Worm (Caenorhabditis elegans) whole organism, mixed stage, embryonic: ENCODE measurements around the gene madf-5.

Experiments used
- M03D4.4 ChIP-seq: sonication (generic microtip); optimal IDR thresholded peaks from 2 replicates; lab custom pipeline; 2017; ENCODE audit warnings: mild to moderate bottlenecking, missing genetic modification characterization, missing compliant biosample characterization
- bed-3 ChIP-seq: fragments of 200-800 bp; sonication (Bioruptor generic); optimal IDR thresholded peaks from 3 replicates; lab custom pipeline; 2018; ENCODE audit warnings: mild to moderate bottlenecking, missing genetic modification characterization, moderate library complexity, missing compliant biosample characterization
- ceh-39 ChIP-seq: fragments of 150-350 bp; optimal IDR thresholded peaks from 2 replicates; lab custom pipeline; 2014; ENCODE audit warnings: missing biosample characterization, missing genetic modification characterization
- ceh-43 ChIP-seq: fragments of 200-800 bp; sonication (Bioruptor generic); optimal IDR thresholded peaks from 2 replicates; lab custom pipeline; 2018; ENCODE audit warnings: mild to moderate bottlenecking, missing genetic modification characterization, moderate library complexity, missing compliant biosample characterization
- ceh-83 ChIP-seq: fragments of 200-800 bp; sonication (Bioruptor generic); optimal IDR thresholded peaks from 2 replicates; lab custom pipeline; 2018; ENCODE audit warnings: mild to moderate bottlenecking, missing genetic modification characterization, missing compliant biosample characterization
- ces-1 ChIP-seq: fragments of 150-350 bp; optimal IDR thresholded peaks from 2 replicates; lab custom pipeline; 2014; ENCODE audit warnings: missing biosample characterization, missing genetic modification reagents, missing genetic modification characterization
- cnd-1 ChIP-seq: fragments of 200-800 bp; sonication (Bioruptor generic); optimal IDR thresholded peaks from 2 replicates; lab custom pipeline; 2018; ENCODE audit warnings: mild to moderate bottlenecking, missing genetic modification characterization, missing compliant biosample characterization
- ham-2 ChIP-seq: fragments of 200-800 bp; sonication (Bioruptor generic); optimal IDR thresholded peaks from 2 replicates; lab custom pipeline; 2018; ENCODE audit warnings: mild to moderate bottlenecking, missing genetic modification characterization, missing compliant biosample characterization
- hlh-1 ChIP-seq: fragments of 150-350 bp; optimal IDR thresholded peaks from 2 replicates; lab custom pipeline; 2014; ENCODE audit warnings: missing biosample characterization, missing genetic modification reagents, missing genetic modification characterization
- lin-13 ChIP-seq: fragments of 150-350 bp; optimal IDR thresholded peaks from 2 replicates; lab custom pipeline; 2014; ENCODE audit warnings: missing biosample characterization, missing genetic modification characterization
- lin-32 ChIP-seq: fragments of 200-800 bp; sonication (Bioruptor generic); optimal IDR thresholded peaks from 2 replicates; lab custom pipeline; 2018; ENCODE audit warnings: mild to moderate bottlenecking, missing genetic modification characterization, missing compliant biosample characterization
- lsy-2 ChIP-seq: fragments of 150-350 bp; optimal IDR thresholded peaks from 2 replicates; lab custom pipeline; 2014; ENCODE audit warnings: missing biosample characterization, missing genetic modification characterization
- mab-5 ChIP-seq: fragments of 150-350 bp; optimal IDR thresholded peaks from 2 replicates; lab custom pipeline; 2014; ENCODE audit warnings: missing biosample characterization, missing genetic modification characterization
- mls-2 ChIP-seq: sonication (generic microtip); optimal IDR thresholded peaks from 2 replicates; lab custom pipeline; 2016; ENCODE audit warnings: mild to moderate bottlenecking, missing genetic modification characterization, moderate library complexity, missing compliant biosample characterization
- nhr-12 ChIP-seq: fragments of 150-350 bp; optimal IDR thresholded peaks from 2 replicates; lab custom pipeline; 2014; ENCODE audit warnings: missing biosample characterization, missing genetic modification characterization
- nhr-2 ChIP-seq: fragments of 150-350 bp; optimal IDR thresholded peaks from 2 replicates; lab custom pipeline; 2014; ENCODE audit warnings: missing biosample characterization, missing genetic modification characterization
- nhr-237 ChIP-seq: fragments of 150-350 bp; optimal IDR thresholded peaks from 2 replicates; lab custom pipeline; 2014; ENCODE audit warnings: missing biosample characterization, missing genetic modification characterization
- nhr-28 ChIP-seq: fragments of 150-350 bp; optimal IDR thresholded peaks from 2 replicates; lab custom pipeline; 2014; ENCODE audit warnings: missing biosample characterization, missing genetic modification characterization
- pha-4 ChIP-seq: fragments of 150-350 bp; optimal IDR thresholded peaks from 2 replicates; lab custom pipeline; 2018; ENCODE audit warnings: missing biosample characterization, missing genetic modification reagents, missing genetic modification characterization
- sem-2 ChIP-seq: fragments of 200-800 bp; sonication (Bioruptor generic); optimal IDR thresholded peaks from 2 replicates; lab custom pipeline; 2018; ENCODE audit warnings: mild to moderate bottlenecking, missing genetic modification characterization, missing compliant biosample characterization
- tbx-8 ChIP-seq: fragments of 200-800 bp; sonication (Bioruptor generic); optimal IDR thresholded peaks from 2 replicates; lab custom pipeline; 2018; ENCODE audit warnings: mild to moderate bottlenecking, missing genetic modification characterization, moderate library complexity, missing compliant biosample characterization
- unc-120 ChIP-seq: sonication (generic microtip); optimal IDR thresholded peaks from 2 replicates; lab custom pipeline; 2017; ENCODE audit warnings: missing genetic modification characterization, missing compliant biosample characterization; ENCODE audit not compliant: poor library complexity, severe bottlenecking
- unc-39 ChIP-seq: fragments of 150-350 bp; optimal IDR thresholded peaks from 2 replicates; lab custom pipeline; 2014; ENCODE audit warnings: missing biosample characterization, missing genetic modification characterization
- zip-8 ChIP-seq: fragments of 150-350 bp; optimal IDR thresholded peaks from 2 replicates; lab custom pipeline; 2014; ENCODE audit warnings: missing biosample characterization, missing genetic modification characterization
- ztf-11 ChIP-seq: fragments of 150-350 bp; optimal IDR thresholded peaks from 2 replicates; lab custom pipeline; 2014; ENCODE audit warnings: missing biosample characterization, missing genetic modification characterization

The madf-5 gene

DNA sequence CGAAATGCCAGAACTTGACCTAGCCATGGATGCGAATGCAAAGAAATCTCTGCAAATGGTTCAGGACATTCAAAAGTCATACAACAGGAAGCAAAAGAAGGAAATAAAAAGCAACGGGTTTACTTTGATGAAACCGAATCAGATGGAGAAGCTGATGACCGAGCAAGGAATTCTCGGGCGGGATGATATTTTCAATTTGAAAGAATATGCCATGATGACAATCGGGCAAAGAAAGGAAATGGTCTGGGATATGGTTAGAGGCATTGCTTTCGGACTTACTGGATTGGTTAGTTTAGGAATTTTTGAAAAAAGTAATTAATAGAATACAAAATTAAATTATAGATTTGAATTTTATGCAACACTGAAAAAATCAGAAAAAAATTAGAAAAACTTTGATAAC is 47.3 kb downstream of the madf-5 start:
- TF ChIP-seq unc-39 (no peak), ceh-83 (no peak), ces-1 (GFP tag; lab: Kevin White, UChicago) (no peak), nhr-28 (tag; lab: Kevin White, UChicago) (no peak), lsy-2 (tag; lab: Kevin White, UChicago) (no peak), ceh-43 (GFP tag; lab: Kevin White, UChicago) (no peak), ceh-39 (tag; lab: Kevin White, UChicago) (no peak), nhr-237 (tag; lab: Kevin White, UChicago) (no peak), lin-32 (GFP tag; lab: Kevin White, UChicago) (no peak), sem-2 (GFP tag; lab: Kevin White, UChicago) (no peak), tbx-8 (GFP tag; lab: Kevin White, UChicago) (no peak), ztf-11 (tag; lab: Kevin White, UChicago) (no peak), nhr-12 (tag; lab: Kevin White, UChicago) (no peak), mls-2 (tag; lab: Kevin White, UChicago) (no peak), zip-8 (tag; lab: Kevin White, UChicago) (no peak)

DNA sequence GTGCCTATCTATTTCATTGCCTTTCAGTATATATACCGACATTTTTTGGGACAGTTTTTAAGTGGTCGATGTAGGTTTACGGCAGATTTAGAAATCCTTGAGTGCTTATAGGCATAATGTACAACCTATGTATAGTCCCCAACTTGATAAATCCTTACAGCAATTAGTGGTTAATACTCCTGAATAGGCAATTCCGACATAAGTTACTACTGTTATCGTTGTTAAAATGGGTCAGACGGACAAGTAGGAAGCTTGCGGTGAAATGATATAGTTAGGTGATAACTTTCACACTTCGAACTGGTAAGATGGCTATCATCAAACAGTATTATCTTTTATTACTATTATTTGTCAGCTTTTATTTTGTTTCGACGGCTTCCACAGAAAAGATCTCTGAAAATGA is 49.3 kb downstream of the madf-5 start, which contains the start of gene mltn-10:
mltn-10 (plus strand) TSS at position 301 of the 400 bp plus-strand sequence.
- TF ChIP-seq cnd-1 (tag; lab: Kevin White, UChicago) (no peak), sem-2 (GFP tag; lab: Kevin White, UChicago) (no peak), ztf-11 (tag; lab: Kevin White, UChicago) (no peak), unc-120 (tag; lab: Kevin White, UChicago) (no peak), ces-1 (GFP tag; lab: Kevin White, UChicago) (no peak), nhr-2 (tag; lab: Kevin White, UChicago) (no peak), bed-3 (GFP tag; lab: Kevin White, UChicago) (no peak), tbx-8 (GFP tag; lab: Kevin White, UChicago) (no peak), mab-5 (tag; lab: Kevin White, UChicago) (no peak), M03D4.4 (tag; lab: Kevin White, UChicago) (no peak), lsy-2 (tag; lab: Kevin White, UChicago) (no peak), pha-4 (tag; lab: Kevin White, UChicago) (no peak), lin-13 (tag; lab: Kevin White, UChicago) (no peak), ceh-39 (tag; lab: Kevin White, UChicago) (no peak), ham-2 (GFP tag; lab: Kevin White, UChicago) (no peak), mls-2 (tag; lab: Kevin White, UChicago) (no peak), nhr-12 (tag; lab: Kevin White, UChicago) (no peak), hlh-1 (no peak)
